Worm (Caenorhabditis elegans) whole organism, young adult: ENCODE results near the gene F15B9.6.
A peak's percentile ranks its signal among the peaks of the same experiment; 100 is the strongest.

Experiments used
- B0035.1 ChIP-seq: sonication (generic microtip); optimal IDR thresholded peaks from 2 replicates; lab custom pipeline; 2016; ENCODE audit warnings: missing genetic modification characterization, mild to moderate bottlenecking, missing compliant biosample characterization, missing genotype, missing genetic modification reagents
- C06A6.2 ChIP-seq: fragments of 200-800 bp; sonication (Bioruptor generic); conservative IDR thresholded peaks from 2 replicates; pipeline ENCODE4 v1.3.6; 2022; ENCODE audit warnings: missing genetic modification characterization, missing compliant biosample characterization
- F37B4.10 ChIP-seq: fragments of 200-800 bp; sonication (Bioruptor generic); IDR thresholded peaks from 2 replicates; pipeline ENCODE4 v1.3.6; 2022; ENCODE audit warnings: missing genetic modification characterization, missing compliant biosample characterization
- F39B2.1 ChIP-seq: fragments of 200-800 bp; sonication (Bioruptor generic); IDR thresholded peaks from 2 replicates; pipeline ENCODE4 v1.3.6; 2022; ENCODE audit warnings: missing genetic modification reagents, missing genetic modification characterization, missing compliant biosample characterization
- F49E8.2 ChIP-seq: sonication (generic microtip); optimal IDR thresholded peaks from 3 replicates; lab custom pipeline; 2017; ENCODE audit warnings: missing genetic modification characterization, mild to moderate bottlenecking, missing compliant biosample characterization, antibody characterized with exemption, moderate library complexity; ENCODE audit not compliant: insufficient read depth
- T07F8.4 ChIP-seq: sonication (generic microtip); optimal IDR thresholded peaks from 2 replicates; lab custom pipeline; 2016; ENCODE audit warnings: mild to moderate bottlenecking, missing genetic modification characterization, moderate library complexity, missing compliant biosample characterization
- Y53G8AR.9 ChIP-seq: fragments of 200-800 bp; sonication (Bioruptor generic); conservative IDR thresholded peaks from 2 replicates; pipeline ENCODE4 v1.3.6; 2022; ENCODE audit warnings: missing genetic modification reagents, missing genetic modification characterization, missing compliant biosample characterization
- ZK185.1 ChIP-seq: sonication (generic microtip); optimal IDR thresholded peaks from 2 replicates; lab custom pipeline; 2016; ENCODE audit warnings: mild to moderate bottlenecking, missing genetic modification characterization, missing compliant biosample characterization; ENCODE audit not compliant: poor library complexity, severe bottlenecking
- aptf-2 ChIP-seq: fragments of 200-800 bp; sonication (Bioruptor generic); conservative IDR thresholded peaks from 2 replicates; pipeline ENCODE4 v1.3.6; 2022; ENCODE audit warnings: missing genetic modification reagents, missing genetic modification characterization, missing compliant biosample characterization
- atf-7 ChIP-seq: sonication (generic microtip); optimal IDR thresholded peaks from 2 replicates; lab custom pipeline; 2017; ENCODE audit warnings: mild to moderate bottlenecking, missing genetic modification characterization, missing compliant biosample characterization
- attf-3 ChIP-seq: fragments of 200-800 bp; sonication (Bioruptor generic); conservative IDR thresholded peaks from 2 replicates; pipeline ENCODE4 v1.3.6; 2022; ENCODE audit warnings: missing genetic modification reagents, missing genetic modification characterization, missing compliant biosample characterization
- attf-5 ChIP-seq: fragments of 200-800 bp; sonication (Bioruptor generic); optimal IDR thresholded peaks from 2 replicates; lab custom pipeline; 2018; ENCODE audit warnings: mild to moderate bottlenecking, missing genetic modification characterization, missing compliant biosample characterization
- attf-6 ChIP-seq: fragments of 200-800 bp; sonication (Bioruptor generic); IDR thresholded peaks from 2 replicates; pipeline ENCODE4 v1.3.6; 2022; ENCODE audit warnings: missing genetic modification reagents, missing genetic modification characterization, missing compliant biosample characterization
- bed-2 ChIP-seq: fragments of 200-800 bp; sonication (Bioruptor generic); IDR thresholded peaks from 2 replicates; pipeline ENCODE4 v1.3.6; 2022; ENCODE audit warnings: missing genetic modification reagents, missing genetic modification characterization, missing compliant biosample characterization
- cebp-1 ChIP-seq, 2 experiments: fragments of 200-800 bp in 1 of 2; sonication (Bioruptor generic) in 1 of 2; sonication (generic microtip) in 1 of 2; IDR thresholded peaks in 1 of 2; optimal IDR thresholded peaks in 1 of 2; 2 replicates each; pipeline versions ENCODE4 v1.3.6 to Lab custom; 2017 to 2022; ENCODE audit warnings: missing compliant biosample characterization in 2 of 2, missing genetic modification characterization in 2 of 2, mild to moderate bottlenecking in 1 of 2, missing genetic modification reagents in 1 of 2, moderate library complexity in 1 of 2
- cebp-2 ChIP-seq: fragments of 200-800 bp; sonication (Bioruptor generic); IDR thresholded peaks from 2 replicates; pipeline ENCODE4 v1.3.6; 2022; ENCODE audit warnings: missing genetic modification characterization, missing compliant biosample characterization
- ceh-91 ChIP-seq: fragments of 200-800 bp; sonication (Bioruptor generic); IDR thresholded peaks from 2 replicates; pipeline ENCODE4 v1.3.6; 2022; ENCODE audit warnings: missing genetic modification reagents, missing genetic modification characterization, missing compliant biosample characterization
- die-1 ChIP-seq: sonication (generic microtip); optimal IDR thresholded peaks from 2 replicates; lab custom pipeline; 2016; ENCODE audit warnings: missing genotype, mild to moderate bottlenecking, missing genetic modification characterization, missing compliant biosample characterization
- dox-1 ChIP-seq: fragments of 200-800 bp; sonication (Bioruptor generic); IDR thresholded peaks from 2 replicates; pipeline ENCODE4 v1.3.6; 2022; ENCODE audit warnings: missing genetic modification reagents, missing genetic modification characterization, missing compliant biosample characterization
- egl-18 ChIP-seq: fragments of 200-800 bp; sonication (Bioruptor generic); IDR thresholded peaks from 2 replicates; pipeline ENCODE4 v1.3.6; 2022; ENCODE audit warnings: missing genetic modification reagents, missing genetic modification characterization, missing compliant biosample characterization
- gei-17 ChIP-seq: fragments of 200-800 bp; sonication (Bioruptor generic); optimal IDR thresholded peaks from 2 replicates; lab custom pipeline; 2018; ENCODE audit warnings: mild to moderate bottlenecking, missing genetic modification characterization, missing compliant biosample characterization
- hlh-12 ChIP-seq: sonication (generic microtip); optimal IDR thresholded peaks from 2 replicates; lab custom pipeline; 2016; ENCODE audit warnings: missing genetic modification characterization, missing compliant biosample characterization
- hmg-20 ChIP-seq: fragments of 200-800 bp; sonication (Bioruptor generic); IDR thresholded peaks from 2 replicates; pipeline ENCODE4 v1.3.6; 2022; ENCODE audit warnings: missing genetic modification reagents, missing genetic modification characterization, missing compliant biosample characterization
- let-526 ChIP-seq: fragments of 200-800 bp; sonication (Bioruptor generic); IDR thresholded peaks from 2 replicates; pipeline ENCODE4 v1.3.6; 2022; ENCODE audit warnings: missing genetic modification reagents, missing genetic modification characterization, missing compliant biosample characterization
- lin-35 ChIP-seq, 3 experiments: fragments of 150-350 bp in 2 of 3; sonication (generic microtip) in 1 of 3; optimal IDR thresholded peaks; 2 replicates each; lab custom pipeline; 2014 to 2018; ENCODE audit warnings: missing biosample characterization in 3 of 3, missing genetic modification characterization in 3 of 3, missing genetic modification reagents in 3 of 3
- lsl-1 ChIP-seq: fragments of 200-800 bp; sonication (Bioruptor generic); optimal IDR thresholded peaks from 2 replicates; lab custom pipeline; 2018; ENCODE audit warnings: mild to moderate bottlenecking, missing genetic modification characterization, moderate library complexity, missing compliant biosample characterization
- nfya-2 ChIP-seq: fragments of 200-800 bp; sonication (Bioruptor generic); IDR thresholded peaks from 2 replicates; pipeline ENCODE4 v1.3.6; 2022; ENCODE audit warnings: missing genetic modification reagents, missing genetic modification characterization, missing compliant biosample characterization
- nhr-120 ChIP-seq: fragments of 200-800 bp; sonication (Bioruptor generic); IDR thresholded peaks from 2 replicates; pipeline ENCODE4 v1.3.6; 2022; ENCODE audit warnings: missing genetic modification characterization, missing compliant biosample characterization
- nhr-80 ChIP-seq: sonication (generic microtip); optimal IDR thresholded peaks from 2 replicates; lab custom pipeline; 2016; ENCODE audit warnings: missing genetic modification characterization, missing compliant biosample characterization
- pha-4 ChIP-seq: fragments of 150-350 bp; sonication (generic microtip); optimal IDR thresholded peaks from 2 replicates; lab custom pipeline; 2014; ENCODE audit warnings: missing biosample characterization, missing genetic modification reagents, missing genetic modification characterization
- rcor-1 ChIP-seq: fragments of 200-800 bp; sonication (Bioruptor generic); IDR thresholded peaks from 2 replicates; pipeline ENCODE4 v1.3.6; 2022; ENCODE audit warnings: missing genetic modification reagents, missing genetic modification characterization, missing compliant biosample characterization
- somi-1 ChIP-seq: fragments of 200-800 bp; sonication (Bioruptor generic); optimal IDR thresholded peaks from 2 replicates; lab custom pipeline; 2018; ENCODE audit warnings: mild to moderate bottlenecking, missing genetic modification characterization, missing compliant biosample characterization
- zim-3 ChIP-seq: sonication (generic microtip); optimal IDR thresholded peaks from 2 replicates; lab custom pipeline; 2017; ENCODE audit warnings: mild to moderate bottlenecking, missing genetic modification characterization, moderate library complexity, missing compliant biosample characterization
- ztf-22 ChIP-seq: fragments of 200-800 bp; sonication (Bioruptor generic); optimal IDR thresholded peaks from 2 replicates; lab custom pipeline; 2018; ENCODE audit warnings: mild to moderate bottlenecking, missing genetic modification characterization, moderate library complexity, missing compliant biosample characterization
- ztf-25 ChIP-seq: fragments of 200-800 bp; sonication (Bioruptor generic); IDR thresholded peaks from 2 replicates; pipeline ENCODE4 v1.3.6; 2022; ENCODE audit warnings: missing genetic modification reagents, missing genetic modification characterization, missing compliant biosample characterization

F15B9.6 gene

ce11 chrV:13047574-13048030 is 33.7 kb downstream of the F15B9.6 start, which contains the start of gene W07G4.5:
TSS of gene W07G4.5 (plus strand) at chrV:13047980.
- TF ChIP-seq atf-7, result peak; percentile 16
- no peak for TF ChIP-seq die-1 (tag; lab: Kevin White, UChicago)
- TF ChIP-seq nfya-2 (GFP tag; lab: Robert Waterston, UW), result no peak
- TF ChIP-seq nhr-80 (tag; lab: Kevin White, UChicago), result peak; percentile 73
- peak; percentile 31; the same call in 1 of the 2 replicates for TF ChIP-seq dox-1
- TF ChIP-seq ztf-25 (GFP tag; lab: Robert Waterston, UW), result no peak
- peak; percentile 32 for TF ChIP-seq attf-5 (GFP tag; lab: Kevin White, UChicago)
- 0 out of 2 replicates have a peak, but pooled peaks have one; percentile 20 for TF ChIP-seq Y53G8AR.9 (GFP tag; lab: Robert Waterston, UW)
- TF ChIP-seq B0035.1 (tag; lab: Kevin White, UChicago), result no peak
- TF ChIP-seq cebp-1 (GFP tag; IDR thresholded peaks at IDR 0.05; lab: Robert Waterston, UW), result no peak
- no peak for TF ChIP-seq cebp-1 (tag; optimal IDR thresholded peaks at IDR 0.05; lab: Kevin White, UChicago)
- TF ChIP-seq ceh-91 (GFP tag; lab: Robert Waterston, UW), result no peak
- no peak for TF ChIP-seq nhr-120 (GFP tag; lab: Robert Waterston, UW)
- no peak for TF ChIP-seq zim-3
- TF ChIP-seq, all 124 proteins: peak for 5

ce11 chrV:13049149-13049610 is 35.2 kb downstream of the F15B9.6 start, which contains the start of gene W07G4.8:
TSS of gene W07G4.8 (minus strand) at chrV:13049560.
- no peak for TF ChIP-seq C06A6.2 (GFP tag; lab: Robert Waterston, UW)
- no peak for TF ChIP-seq somi-1 (GFP tag; lab: Kevin White, UChicago)
- TF ChIP-seq egl-18 (GFP tag; lab: Robert Waterston, UW), result no peak
- TF ChIP-seq nhr-80 (tag; lab: Kevin White, UChicago), result peak; percentile 83
- TF ChIP-seq cebp-2 (GFP tag; lab: Robert Waterston, UW), result no peak
- TF ChIP-seq gei-17, result no peak
- TF ChIP-seq pha-4, result no peak
- TF ChIP-seq zim-3, result no peak
- no peak for TF ChIP-seq nfya-2 (GFP tag; lab: Robert Waterston, UW)
- TF ChIP-seq ZK185.1 (tag; lab: Kevin White, UChicago), result peak; percentile 26

ce11 chrV:13053635-13054034 is 39.7 kb downstream of the F15B9.6 start, which contains the start of gene srr-1:
TSS of gene srr-1 (minus strand) at chrV:13053735.
- TF ChIP-seq attf-3 (GFP tag; lab: Robert Waterston, UW), result no peak
- no peak for TF ChIP-seq C06A6.2 (GFP tag; lab: Robert Waterston, UW)
- no peak for TF ChIP-seq F37B4.10 (GFP tag; lab: Robert Waterston, UW)
- TF ChIP-seq let-526 (GFP tag; lab: Robert Waterston, UW), result no peak
- TF ChIP-seq hmg-20 (GFP tag; lab: Robert Waterston, UW), result no peak
- TF ChIP-seq hlh-12 (tag; lab: Kevin White, UChicago), result no peak
- TF ChIP-seq aptf-2, result no peak
- TF ChIP-seq F49E8.2 (tag; lab: Kevin White, UChicago), result no peak
- TF ChIP-seq ZK185.1 (tag; lab: Kevin White, UChicago), result no peak
- TF ChIP-seq ztf-22 (GFP tag; lab: Kevin White, UChicago), result no peak
- TF ChIP-seq rcor-1 (GFP tag; lab: Robert Waterston, UW), result no peak
- TF ChIP-seq F39B2.1, result no peak
- no peak for TF ChIP-seq lsl-1 (GFP tag; lab: Kevin White, UChicago)
- TF ChIP-seq bed-2, result no peak
- TF ChIP-seq lin-35 (GFP tag; optimal IDR thresholded peaks at IDR 0.05; lab: Kevin White, UChicago), result no peak
- TF ChIP-seq attf-6 (GFP tag; lab: Robert Waterston, UW), result no peak
- TF ChIP-seq T07F8.4 (tag; lab: Kevin White, UChicago), result no peak
- TF ChIP-seq, all 124 proteins: peak for 0
